Fruit fly (Drosophila melanogaster) whole organism, embryonic: ENCODE measurements around the gene CG10038.

ENCODE experiments used
- ATbp ChIP-seq: fragments of 200-800 bp; sonication (Bioruptor generic); optimal IDR thresholded peaks from 2 replicates; lab custom pipeline; 2017; ENCODE audit warnings: missing biosample characterization, mild to moderate bottlenecking, missing genetic modification characterization, missing genetic modification reagents
- BEAF-32 ChIP-seq: fragments of 200-800 bp; sonication (Bioruptor generic); optimal IDR thresholded peaks from 3 replicates; lab custom pipeline; 2017; ENCODE audit warnings: missing biosample characterization, missing genetic modification characterization, mild to moderate bottlenecking, moderate library complexity, missing genetic modification reagents
- CG12104 ChIP-seq: fragments of 200-800 bp; sonication (Bioruptor generic); optimal IDR thresholded peaks from 3 replicates; lab custom pipeline; 2016; ENCODE audit warnings: missing biosample characterization, missing genetic modification characterization
- CG13424 ChIP-seq: fragments of 200-800 bp; sonication (Bioruptor generic); optimal IDR thresholded peaks from 2 replicates; lab custom pipeline; 2019; ENCODE audit warnings: missing biosample characterization, mild to moderate bottlenecking, missing genetic modification characterization, moderate library complexity
- CG14710 ChIP-seq: fragments of 200-800 bp; sonication (Bioruptor generic); optimal IDR thresholded peaks from 3 replicates; lab custom pipeline; 2019; ENCODE audit warnings: missing biosample characterization, mild to moderate bottlenecking, missing genetic modification characterization, moderate library complexity
- CG17359 ChIP-seq: fragments of 200-800 bp; sonication (Bioruptor generic); optimal IDR thresholded peaks from 3 replicates; lab custom pipeline; 2018; ENCODE audit warnings: missing biosample characterization, mild to moderate bottlenecking, missing genetic modification characterization, moderate library complexity
- CG18011 ChIP-seq: fragments of 200-800 bp; sonication (Bioruptor generic); optimal IDR thresholded peaks from 2 replicates; lab custom pipeline; 2017; ENCODE audit warnings: missing biosample characterization, missing genetic modification characterization, mild to moderate bottlenecking, moderate library complexity, missing genotype
- CG18262 ChIP-seq: fragments of 200-800 bp; optimal IDR thresholded peaks from 3 replicates; lab custom pipeline; 2019; ENCODE audit warnings: missing biosample characterization, mild to moderate bottlenecking, missing genetic modification characterization, moderate library complexity
- CG2116 ChIP-seq: fragments of 200-800 bp; sonication (Bioruptor generic); optimal IDR thresholded peaks from 3 replicates; lab custom pipeline; 2018; ENCODE audit warnings: missing biosample characterization, mild to moderate bottlenecking, missing genetic modification characterization
- CG2199 ChIP-seq: fragments of 200-800 bp; sonication (Bioruptor generic); IDR thresholded peaks from 3 replicates; pipeline ENCODE4 v1.3.6; 2022; ENCODE audit warnings: missing biosample characterization, missing genetic modification characterization
- CG2678 ChIP-seq: fragments of 200-800 bp; sonication (Bioruptor generic); optimal IDR thresholded peaks from 3 replicates; lab custom pipeline; 2019; ENCODE audit warnings: missing biosample characterization, mild to moderate bottlenecking, missing genetic modification characterization, moderate library complexity
- CG34224 ChIP-seq: fragments of 200-800 bp; sonication (Bioruptor generic); IDR thresholded peaks from 3 replicates; pipeline ENCODE4 v1.3.6; 2022; ENCODE audit warnings: missing biosample characterization, missing genetic modification characterization; ENCODE audit not compliant: partially characterized antibody
- CG4360 ChIP-seq: fragments of 200-800 bp; sonication (Bioruptor generic); IDR thresholded peaks from 2 replicates; pipeline ENCODE4 v1.3.6; 2022; ENCODE audit warnings: missing biosample characterization, missing genetic modification characterization
- CG4404 ChIP-seq: fragments of 200-800 bp; sonication (Bioruptor generic); IDR thresholded peaks from 2 replicates; pipeline ENCODE4 v1.3.6; 2022; ENCODE audit warnings: missing biosample characterization, missing genetic modification characterization
- CG6175 ChIP-seq: fragments of 200-800 bp; sonication (Bioruptor generic); IDR thresholded peaks from 3 replicates; pipeline ENCODE4 v1.3.6; 2022; ENCODE audit warnings: missing biosample characterization, missing genetic modification characterization
- CG6272 ChIP-seq: fragments of 200-800 bp; sonication (Bioruptor generic); IDR thresholded peaks from 2 replicates; pipeline ENCODE4 v1.3.6; 2022; ENCODE audit warnings: missing biosample characterization, missing genetic modification characterization
- CG6654 ChIP-seq: fragments of 200-800 bp; sonication (Bioruptor generic); optimal IDR thresholded peaks from 2 replicates; lab custom pipeline; 2017; ENCODE audit warnings: missing biosample characterization, mild to moderate bottlenecking, missing genetic modification characterization
- CG7556 ChIP-seq: fragments of 200-800 bp; sonication (Bioruptor generic); optimal IDR thresholded peaks from 2 replicates; lab custom pipeline; 2017; ENCODE audit warnings: missing biosample characterization, mild to moderate bottlenecking, missing genetic modification characterization
- CG8281 ChIP-seq: fragments of 200-800 bp; sonication (Bioruptor generic); optimal IDR thresholded peaks from 2 replicates; lab custom pipeline; 2018; ENCODE audit warnings: missing biosample characterization, mild to moderate bottlenecking, missing genetic modification characterization, moderate library complexity
- CG9932 ChIP-seq: fragments of 200-800 bp; sonication (Bioruptor generic); IDR thresholded peaks from 2 replicates; pipeline ENCODE4 v1.3.6; 2022; ENCODE audit warnings: missing biosample characterization, missing genetic modification characterization
- CoRest ChIP-seq: fragments of 200-800 bp; sonication (Bioruptor generic); optimal IDR thresholded peaks from 3 replicates; lab custom pipeline; 2018; ENCODE audit warnings: missing biosample characterization, mild to moderate bottlenecking, missing genetic modification characterization, moderate library complexity
- Dll ChIP-seq: fragments of 200-800 bp; sonication (Bioruptor generic); IDR thresholded peaks from 4 replicates; pipeline ENCODE4 v1.3.6; 2022; ENCODE audit warnings: missing biosample characterization, missing genetic modification characterization; ENCODE audit not compliant: partially characterized antibody
- Gsc ChIP-seq: fragments of 200-800 bp; sonication (Bioruptor generic); IDR thresholded peaks from 2 replicates; pipeline ENCODE4 v1.3.6; 2022; ENCODE audit warnings: missing biosample characterization, missing genetic modification characterization
- HHEX ChIP-seq: fragments of 200-800 bp; sonication (Bioruptor generic); optimal IDR thresholded peaks from 3 replicates; lab custom pipeline; 2017; ENCODE audit warnings: missing biosample characterization, mild to moderate bottlenecking, missing genetic modification characterization, missing genetic modification reagents
- Jarid2 ChIP-seq: fragments of 200-800 bp; sonication (Bioruptor generic); optimal IDR thresholded peaks from 3 replicates; lab custom pipeline; 2017; ENCODE audit warnings: mild to moderate bottlenecking, missing biosample characterization, missing genetic modification reagents, missing genetic modification characterization
- Mrtf ChIP-seq: fragments of 200-800 bp; sonication (Bioruptor generic); IDR thresholded peaks from 3 replicates; pipeline ENCODE4 v1.3.6; 2022; ENCODE audit warnings: missing biosample characterization, missing genetic modification characterization
- Myb ChIP-seq: fragments of 200-800 bp; sonication (Bioruptor generic); optimal IDR thresholded peaks from 2 replicates; lab custom pipeline; 2016; ENCODE audit warnings: missing biosample characterization, missing genetic modification characterization
- Scr ChIP-seq: fragments of 200-800 bp; sonication (Bioruptor generic); IDR thresholded peaks from 2 replicates; pipeline ENCODE4 v1.3.6; 2022; ENCODE audit warnings: missing biosample characterization, missing genetic modification characterization; ENCODE audit not compliant: partially characterized antibody
- Sox100B ChIP-seq: fragments of 200-800 bp; sonication (Bioruptor generic); optimal IDR thresholded peaks from 3 replicates; lab custom pipeline; 2018; ENCODE audit warnings: missing biosample characterization, mild to moderate bottlenecking, missing genetic modification characterization
- Spps ChIP-seq: fragments of 200-800 bp; sonication (Bioruptor generic); optimal IDR thresholded peaks from 2 replicates; lab custom pipeline; 2018; ENCODE audit warnings: missing biosample characterization, mild to moderate bottlenecking, missing genetic modification characterization
- br ChIP-seq: fragments of >200 bp; optimal IDR thresholded peaks from 2 replicates; lab custom pipeline; 2017
- cad ChIP-seq: fragments of >200 bp; optimal IDR thresholded peaks from 2 replicates; lab custom pipeline; 2017; ENCODE audit warnings: missing biosample characterization, missing genetic modification characterization
- cg ChIP-seq: fragments of 200-800 bp; sonication (Bioruptor generic); optimal IDR thresholded peaks from 3 replicates; lab custom pipeline; 2019; ENCODE audit warnings: missing biosample characterization, mild to moderate bottlenecking, missing genetic modification characterization, moderate library complexity
- crc ChIP-seq: fragments of 200-800 bp; sonication (Bioruptor generic); optimal IDR thresholded peaks from 2 replicates; lab custom pipeline; 2016; ENCODE audit warnings: missing biosample characterization, missing genetic modification characterization
- ems ChIP-seq: fragments of 200-800 bp; sonication (Bioruptor generic); optimal IDR thresholded peaks from 3 replicates; lab custom pipeline; 2016; ENCODE audit warnings: missing biosample characterization, missing genetic modification characterization
- grau ChIP-seq: fragments of 200-800 bp; optimal IDR thresholded peaks from 3 replicates; lab custom pipeline; 2019; ENCODE audit warnings: missing biosample characterization, mild to moderate bottlenecking, missing genetic modification characterization, moderate library complexity
- gro ChIP-seq: fragments of 200-800 bp; sonication (Bioruptor generic); optimal IDR thresholded peaks from 2 replicates; lab custom pipeline; 2016; ENCODE audit warnings: missing biosample characterization, missing genetic modification characterization
- gsb-n ChIP-seq: fragments of 200-800 bp; sonication (Bioruptor generic); optimal IDR thresholded peaks from 3 replicates; lab custom pipeline; 2018; ENCODE audit warnings: missing biosample characterization, mild to moderate bottlenecking, missing genetic modification characterization
- hb ChIP-seq: fragments of 200-800 bp; sonication (Bioruptor generic); IDR thresholded peaks from 3 replicates; pipeline ENCODE4 v1.3.6; 2022; ENCODE audit warnings: missing biosample characterization, missing genetic modification characterization; ENCODE audit not compliant: partially characterized antibody
- hth ChIP-seq: fragments of >200 bp; optimal IDR thresholded peaks from 2 replicates; lab custom pipeline; 2017; ENCODE audit warnings: inconsistent platforms
- jing ChIP-seq: fragments of 200-800 bp; sonication (Bioruptor generic); optimal IDR thresholded peaks from 2 replicates; lab custom pipeline; 2018; ENCODE audit warnings: missing biosample characterization, mild to moderate bottlenecking, missing genetic modification characterization
- ken ChIP-seq: fragments of 200-800 bp; sonication (Bioruptor generic); IDR thresholded peaks from 3 replicates; pipeline ENCODE4 v1.3.6; 2022; ENCODE audit warnings: missing biosample characterization, missing genetic modification characterization
- nau ChIP-seq: fragments of 200-800 bp; sonication (Bioruptor generic); optimal IDR thresholded peaks from 3 replicates; lab custom pipeline; 2017; ENCODE audit warnings: missing biosample characterization, mild to moderate bottlenecking, missing genetic modification characterization, missing genetic modification reagents
- nom ChIP-seq: fragments of 200-800 bp; sonication (Bioruptor generic); optimal IDR thresholded peaks from 2 replicates; lab custom pipeline; 2017; ENCODE audit warnings: missing biosample characterization, missing genetic modification characterization, mild to moderate bottlenecking, moderate library complexity, missing genetic modification reagents
- pfk ChIP-seq: fragments of 200-800 bp; sonication (Bioruptor generic); optimal IDR thresholded peaks from 2 replicates; lab custom pipeline; 2018; ENCODE audit warnings: missing biosample characterization, mild to moderate bottlenecking, missing genetic modification characterization, moderate library complexity
- tio ChIP-seq: fragments of 200-800 bp; sonication (Bioruptor generic); optimal IDR thresholded peaks from 2 replicates; lab custom pipeline; 2017; ENCODE audit warnings: missing biosample characterization, missing genetic modification characterization, inconsistent platforms
- unpg ChIP-seq: fragments of 200-800 bp; sonication (Bioruptor generic); optimal IDR thresholded peaks from 3 replicates; lab custom pipeline; 2018; ENCODE audit warnings: missing biosample characterization, mild to moderate bottlenecking, missing genetic modification characterization, moderate library complexity
- wek ChIP-seq: fragments of 200-800 bp; sonication (Bioruptor generic); optimal IDR thresholded peaks from 3 replicates; lab custom pipeline; 2018; ENCODE audit warnings: missing biosample characterization, mild to moderate bottlenecking, missing genetic modification characterization, moderate library complexity
- z ChIP-seq: fragments of 200-800 bp; sonication (Bioruptor generic); IDR thresholded peaks from 3 replicates; pipeline ENCODE4 v1.3.6; 2022; ENCODE audit warnings: missing biosample characterization, missing genetic modification characterization
- zfh2 ChIP-seq: fragments of 200-800 bp; sonication (Bioruptor generic); optimal IDR thresholded peaks from 2 replicates; lab custom pipeline; 2016; ENCODE audit warnings: missing biosample characterization, missing genetic modification characterization

The CG10038 gene

dm6 chr3R:12369135-12369792 is 18.8 kb upstream of the CG10038 start, which contains the start of gene GstD1 (continued):
- TF ChIP-seq CG2678 (tag; lab: Kevin White, UChicago): peak; percentile 49
- no peak for TF ChIP-seq z (GFP tag; lab: Robert Waterston, UW)
- no peak for TF ChIP-seq br (lab: Kevin White, UChicago)
- TF ChIP-seq hb (GFP tag; lab: Robert Waterston, UW): no peak
- TF ChIP-seq CG8281: no peak
- TF ChIP-seq CG34224: peak; percentile 54; the same call in 2 of the 3 replicates
- peak; percentile 18 for TF ChIP-seq Sox100B (GFP tag; lab: Kevin White, UChicago)
- TF ChIP-seq ems (GFP tag; lab: Kevin White, UChicago): no peak
- peak; percentile 26 for TF ChIP-seq CoRest
- peak; percentile 92 for TF ChIP-seq CG6175
- TF ChIP-seq BEAF-32 (GFP tag; lab: Kevin White, UChicago): no peak
- TF ChIP-seq CG14710 (tag; lab: Kevin White, UChicago): no peak
- TF ChIP-seq zfh2: no peak
- TF ChIP-seq cad: no peak
- TF ChIP-seq cg: peak; percentile 76
- TF ChIP-seq gro (GFP tag; lab: Kevin White, UChicago): peak; percentile 8
- peak; percentile 51 for TF ChIP-seq CG9932 (GFP tag; lab: Robert Waterston, UW)
- peak; percentile 6 for TF ChIP-seq nau (GFP tag; lab: Kevin White, UChicago)
- TF ChIP-seq nom (GFP tag; lab: Kevin White, UChicago): peak; percentile 52
- no peak for TF ChIP-seq crc
- no peak for TF ChIP-seq Gsc (GFP tag; lab: Robert Waterston, UW)
- peak; percentile 0 for TF ChIP-seq tio (GFP tag; lab: Kevin White, UChicago)
- no peak for TF ChIP-seq unpg (GFP tag; lab: Kevin White, UChicago)
- TF ChIP-seq CG4360 (GFP tag; lab: Robert Waterston, UW): no peak
- TF ChIP-seq Jarid2 (GFP tag; lab: Kevin White, UChicago): peak; percentile 90
- TF ChIP-seq CG18262 (tag; lab: Kevin White, UChicago): peak; percentile 21
- peak; percentile 47 for TF ChIP-seq HHEX
- peak; percentile 53 for TF ChIP-seq CG7556
- peak; percentile 34 for TF ChIP-seq CG6654
- no peak for TF ChIP-seq Spps
- TF ChIP-seq wek: no peak
- TF ChIP-seq grau (tag; lab: Kevin White, UChicago): peak; percentile 46
- no peak for TF ChIP-seq CG2116 (GFP tag; lab: Kevin White, UChicago)
- TF ChIP-seq CG2199 (GFP tag; lab: Robert Waterston, UW): peak; percentile 90; the same call in 2 of the 3 replicates
- no peak for TF ChIP-seq CG6272
- peak; percentile 40 for TF ChIP-seq Scr (GFP tag; lab: Robert Waterston, UW)
- peak; percentile 8 for TF ChIP-seq ATbp (GFP tag; lab: Kevin White, UChicago)
- TF ChIP-seq CG13424 (tag; lab: Kevin White, UChicago): peak; percentile 25
- peak; percentile 54; the same call in 1 of the 4 replicates for TF ChIP-seq Dll (GFP tag; lab: Robert Waterston, UW)
- no peak for TF ChIP-seq jing (GFP tag; lab: Kevin White, UChicago)
- TF ChIP-seq CG17359 (tag; lab: Kevin White, UChicago): peak; percentile 8
- TF ChIP-seq hth: no peak
- peak; percentile 4 for TF ChIP-seq Myb (GFP tag; lab: Kevin White, UChicago)
- peak; percentile 17 for TF ChIP-seq pfk
- TF ChIP-seq CG12104 (GFP tag; lab: Kevin White, UChicago): peak; percentile 28
- no peak for TF ChIP-seq gsb-n
- TF ChIP-seq Mrtf (GFP tag; lab: Robert Waterston, UW): no peak
- TF ChIP-seq CG4404 (GFP tag; lab: Robert Waterston, UW): no peak
- TF ChIP-seq CG18011: peak; percentile 24
- TF ChIP-seq ken (GFP tag; lab: Robert Waterston, UW): no peak
